Fruit fly (Drosophila melanogaster) whole organism, wandering third instar larva: Measurements from ENCODE around the gene RpS21.

ENCODE experiments used
- CG9705 ChIP-seq: fragments of 200-800 bp; sonication (Bioruptor generic); optimal IDR thresholded peaks from 2 replicates; lab custom pipeline; 2018; ENCODE audit warnings: missing biosample characterization, mild to moderate bottlenecking, missing genetic modification characterization
- CrebA ChIP-seq: fragments of 200-800 bp; sonication (Bioruptor generic); optimal IDR thresholded peaks from 2 replicates; lab custom pipeline; 2016; ENCODE audit warnings: missing biosample characterization, mild to moderate bottlenecking, missing genetic modification characterization, borderline replicate concordance
- Myc ChIP-seq: fragments of >200 bp; optimal IDR thresholded peaks from 2 replicates; lab custom pipeline; 2017
- OdsH ChIP-seq: fragments of 200-800 bp; sonication (Bioruptor generic); optimal IDR thresholded peaks from 2 replicates; lab custom pipeline; 2016; ENCODE audit warnings: missing biosample characterization, mild to moderate bottlenecking, missing genetic modification characterization
- brk ChIP-seq: fragments of 200-800 bp; sonication (Bioruptor generic); optimal IDR thresholded peaks from 2 replicates; lab custom pipeline; 2016; ENCODE audit warnings: missing biosample characterization, mild to moderate bottlenecking, missing genetic modification characterization
- fru ChIP-seq: fragments of 200-800 bp; sonication (Bioruptor generic); optimal IDR thresholded peaks from 3 replicates; lab custom pipeline; 2016; ENCODE audit warnings: missing biosample characterization, mild to moderate bottlenecking, missing genetic modification characterization
- lola ChIP-seq: fragments of >200 bp; optimal IDR thresholded peaks from 2 replicates; lab custom pipeline; 2017; ENCODE audit warnings: missing biosample characterization, missing genetic modification characterization
- pan ChIP-seq: fragments of >200 bp; optimal IDR thresholded peaks from 2 replicates; lab custom pipeline; 2017
- psq ChIP-seq: fragments of 200-800 bp; sonication (Bioruptor generic); optimal IDR thresholded peaks from 3 replicates; lab custom pipeline; 2017; ENCODE audit warnings: missing biosample characterization, mild to moderate bottlenecking, missing genetic modification characterization, moderate library complexity
- rgr ChIP-seq: fragments of 200-800 bp; sonication (Bioruptor generic); optimal IDR thresholded peaks from 3 replicates; lab custom pipeline; 2016; ENCODE audit warnings: missing biosample characterization, mild to moderate bottlenecking, missing genetic modification characterization
- tai ChIP-seq: sonication (Bioruptor generic); optimal IDR thresholded peaks from 2 replicates; lab custom pipeline; 2016; ENCODE audit warnings: missing biosample characterization, missing genetic modification characterization
- usp ChIP-seq: fragments of >200 bp; optimal IDR thresholded peaks from 2 replicates; lab custom pipeline; 2017; ENCODE audit warnings: missing biosample characterization, missing genetic modification characterization

DNA sequence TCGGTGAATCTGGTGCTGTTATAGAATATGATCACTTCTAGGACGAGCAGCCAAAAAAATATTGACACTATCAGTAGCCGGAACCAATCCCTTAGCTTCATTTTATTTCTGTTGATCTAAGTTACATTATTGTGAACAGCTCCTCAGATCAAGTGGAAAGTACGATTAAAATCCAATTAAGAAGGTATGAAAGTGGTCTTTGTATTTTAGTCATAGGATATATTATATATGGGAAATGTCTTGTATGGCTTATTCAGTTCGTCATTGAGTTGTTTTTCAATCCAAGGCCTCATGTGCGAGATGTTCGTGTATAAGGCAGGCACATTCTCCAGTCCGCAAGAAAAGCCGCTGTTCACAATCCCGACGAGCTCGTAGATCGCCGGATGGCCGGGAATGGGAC, 11.5 kb upstream of the RpS21 start, which contains the start of gene CG18558:
- TF ChIP-seq usp (no peak), pan (lab: Kevin White, UChicago) (no peak), Myc (lab: Kevin White, UChicago) (no peak), psq (GFP tag; lab: Kevin White, UChicago) (no peak), CrebA (GFP tag; lab: Kevin White, UChicago) (no peak), rgr (GFP tag; lab: Kevin White, UChicago) (no peak), fru (no peak), OdsH (no peak), lola (GFP tag; lab: Kevin White, UChicago) (no peak), tai (no peak), CG9705 (GFP tag; lab: Kevin White, UChicago) (no peak), brk (no peak)
